Fruit fly (Drosophila melanogaster): ENCODE results near the gene CG32262.

CG32262 gene

DNA sequence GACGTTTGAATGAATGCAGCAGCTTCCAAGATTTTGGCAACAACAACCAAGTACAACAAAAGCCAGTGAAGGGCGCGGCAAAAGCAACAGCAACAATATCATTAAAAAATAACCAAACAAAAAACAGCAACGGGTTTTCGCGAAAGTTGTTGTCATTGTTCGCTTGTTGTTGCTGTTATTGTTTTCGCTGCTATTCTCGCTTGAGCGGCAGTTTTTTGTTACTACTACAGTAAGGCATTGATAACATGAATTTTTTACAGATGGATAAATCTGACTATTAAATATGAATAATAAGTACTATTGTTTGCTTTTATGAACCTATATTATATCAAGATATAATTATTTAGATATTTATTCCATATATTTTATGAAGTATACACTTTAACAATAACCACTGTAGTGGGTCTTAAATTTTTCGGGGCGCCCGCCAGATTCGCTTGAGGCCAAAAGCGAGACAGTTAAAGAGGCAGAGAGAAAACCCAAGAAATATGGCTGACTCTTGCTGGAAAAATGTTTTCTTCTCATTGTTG lies 38.5 kb downstream of the CG32262 start (continued):
- TF ChIP-seq CG11902 (GFP tag; optimal IDR thresholded peaks at IDR 0.05) (peak; percentile 64), Sox14 (GFP tag; optimal IDR thresholded peaks at IDR 0.05) (peak; percentile 40), acj6 (GFP tag; optimal IDR thresholded peaks at IDR 0.05) (peak; percentile 88), spab (GFP tag; optimal IDR thresholded peaks at IDR 0.05) (peak; percentile 71), CG6854 (GFP tag; optimal IDR thresholded peaks at IDR 0.05) (peak; percentile 82), salr (GFP tag; optimal IDR thresholded peaks at IDR 0.05) (peak; percentile 5 to 67), Blimp-1 (GFP tag; optimal IDR thresholded peaks at IDR 0.05) (peak; percentile 68), Eip93F (GFP tag; optimal IDR thresholded peaks at IDR 0.05) (no peak), CG8119 (GFP tag; IDR thresholded peaks at IDR 0.05) (peak; percentile 91), CG10669 (GFP tag; optimal IDR thresholded peaks at IDR 0.05) (peak; percentile 76), CG8319 (GFP tag; optimal IDR thresholded peaks at IDR 0.05) (peak; percentile 47), pdm3 (GFP tag; optimal IDR thresholded peaks at IDR 0.05) (peak; percentile 69), Ets21C (GFP tag; optimal IDR thresholded peaks at IDR 0.05) (peak; percentile 35), cyc (GFP tag; optimal IDR thresholded peaks at IDR 0.05) (peak; percentile 71), fd85E (GFP tag; optimal IDR thresholded peaks at IDR 0.05) (peak; percentile 17), svp (GFP tag) (peak; percentile 93), eg (GFP tag; IDR thresholded peaks at IDR 0.05) (peak; percentile 94), Gug (GFP tag; IDR thresholded peaks at IDR 0.05) (peak; percentile 81), Lpt (GFP tag; optimal IDR thresholded peaks at IDR 0.05) (peak; percentile 64), vri (GFP tag; optimal IDR thresholded peaks at IDR 0.05) (peak; percentile 48), Sox15 (GFP tag; optimal IDR thresholded peaks at IDR 0.05) (peak; percentile 60), Met (GFP tag; optimal IDR thresholded peaks at IDR 0.05) (peak; percentile 79), fkh (GFP tag; optimal IDR thresholded peaks at IDR 0.05) (no peak), CG15336 (GFP tag; IDR thresholded peaks at IDR 0.05) (peak; percentile 92), achi (GFP tag; optimal IDR thresholded peaks at IDR 0.05) (peak; percentile 88), Hr4 (GFP tag; optimal IDR thresholded peaks at IDR 0.05) (peak; percentile 70), Hr39 (GFP tag; optimal IDR thresholded peaks at IDR 0.05) (peak; percentile 38), CG32006 (GFP tag; optimal IDR thresholded peaks at IDR 0.05) (peak; percentile 83), CG7368 (GFP tag; optimal IDR thresholded peaks at IDR 0.05) (peak; percentile 74), Ets96B (tag; optimal IDR thresholded peaks at IDR 0.05) (peak; percentile 76), CG6808 (GFP tag; optimal IDR thresholded peaks at IDR 0.05) (peak; percentile 78), CG6276 (GFP tag; optimal IDR thresholded peaks at IDR 0.05) (peak; percentile 73), CG34406 (GFP tag; optimal IDR thresholded peaks at IDR 0.05) (peak; percentile 91), Hr38 (GFP tag; optimal IDR thresholded peaks at IDR 0.05) (no peak), esn (GFP tag; optimal IDR thresholded peaks at IDR 0.05) (peak; percentile 88)

DNA sequence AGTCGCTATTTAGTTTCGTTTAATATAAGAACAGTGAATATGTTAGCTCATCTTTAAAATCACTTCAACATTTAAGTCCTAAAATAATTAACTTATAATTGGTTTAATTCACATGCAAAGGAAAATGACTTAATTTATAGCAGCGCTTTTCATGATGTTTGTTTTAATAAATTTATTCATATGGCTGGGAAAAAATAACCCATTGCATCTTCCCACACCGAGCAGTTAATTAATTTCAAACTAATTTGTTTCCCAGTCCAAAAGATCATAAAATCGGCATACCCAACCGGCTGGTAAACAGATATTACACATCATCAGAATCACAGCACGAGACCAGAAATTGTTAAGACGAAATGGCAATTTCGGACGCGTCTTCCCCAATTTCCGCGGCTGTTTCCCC lies 39.2 kb downstream of the CG32262 start:
- TF ChIP-seq dac (GFP tag; optimal IDR thresholded peaks at IDR 0.05) (peak; percentile 23), Hr4 (GFP tag; optimal IDR thresholded peaks at IDR 0.05) (peak; percentile 72), CG6276 (GFP tag; optimal IDR thresholded peaks at IDR 0.05) (no peak), lz (GFP tag; optimal IDR thresholded peaks at IDR 0.05) (peak; percentile 58), net (GFP tag; optimal IDR thresholded peaks at IDR 0.05) (no peak), fkh (GFP tag; optimal IDR thresholded peaks at IDR 0.05) (no peak), CG16779 (tag; optimal IDR thresholded peaks at IDR 0.05) (no peak), svp (GFP tag) (no peak), CG15336 (GFP tag; IDR thresholded peaks at IDR 0.05) (no peak), salr (GFP tag; optimal IDR thresholded peaks at IDR 0.05) (peak in 1 of 2 experiments; percentile 43), CG34406 (GFP tag; optimal IDR thresholded peaks at IDR 0.05) (peak; percentile 20), CG11294 (GFP tag; IDR thresholded peaks at IDR 0.05) (0 out of 2 replicates have a peak, but pooled peaks have one; percentile 17), spab (GFP tag; optimal IDR thresholded peaks at IDR 0.05) (no peak), topi (GFP tag; optimal IDR thresholded peaks at IDR 0.05) (peak; percentile 25), Smox (GFP tag; optimal IDR thresholded peaks at IDR 0.05) (peak; percentile 22), CG3919 (GFP tag; optimal IDR thresholded peaks at IDR 0.05) (no peak), dsx (GFP tag; optimal IDR thresholded peaks at IDR 0.05; ENCODE audit: poor library complexity, severe bottlenecking) (no peak), Sox102F (GFP tag; optimal IDR thresholded peaks at IDR 0.05) (peak; percentile 35), Met (GFP tag; optimal IDR thresholded peaks at IDR 0.05) (peak; percentile 33), CG11902 (GFP tag; optimal IDR thresholded peaks at IDR 0.05) (no peak), Gug (GFP tag; IDR thresholded peaks at IDR 0.05) (no peak; the same call in 1 of the 2 replicates), cyc (GFP tag; optimal IDR thresholded peaks at IDR 0.05) (peak; percentile 14), Blimp-1 (GFP tag; optimal IDR thresholded peaks at IDR 0.05) (no peak), Eip75B (GFP tag; optimal IDR thresholded peaks at IDR 0.05) (no peak), vri (GFP tag; optimal IDR thresholded peaks at IDR 0.05) (no peak), CG32006 (GFP tag; optimal IDR thresholded peaks at IDR 0.05) (peak; percentile 71), CG6854 (GFP tag; optimal IDR thresholded peaks at IDR 0.05) (no peak), CG11762 (GFP tag; optimal IDR thresholded peaks at IDR 0.05; ENCODE audit: insufficient read depth) (peak; percentile 13), CG4318 (GFP tag; optimal IDR thresholded peaks at IDR 0.05) (peak; percentile 49), eg (GFP tag; IDR thresholded peaks at IDR 0.05) (no peak; the same call in 2 of the 3 replicates)

Measured in whole organism, prepupa.